Worm (Caenorhabditis elegans): ENCODE data around the gene Y54E2A.10.

- TF ChIP-seq dpl-1 (GFP tag; optimal IDR thresholded peaks at IDR 0.05) = no peak
- TF ChIP-seq pag-3 (tag; optimal IDR thresholded peaks at IDR 0.05; ENCODE audit: borderline replicate concordance, insufficient read depth) = no peak
- TF ChIP-seq lin-14 (GFP tag; optimal IDR thresholded peaks at IDR 0.05) = no peak
- no peak for TF ChIP-seq C04F5.9 (tag; optimal IDR thresholded peaks at IDR 0.05)
- no peak for TF ChIP-seq nhr-11 (tag; optimal IDR thresholded peaks at IDR 0.05)
- no peak for TF ChIP-seq nhr-28 (tag; optimal IDR thresholded peaks at IDR 0.05)
- no peak for TF ChIP-seq nhr-76 (tag; optimal IDR thresholded peaks at IDR 0.05)
- TF ChIP-seq lsy-2 (tag; optimal IDR thresholded peaks at IDR 0.05) = no peak
- TF ChIP-seq skn-1 (tag; optimal IDR thresholded peaks at IDR 0.05) = no peak
- no peak for TF ChIP-seq isw-1 (GFP tag; IDR thresholded peaks at IDR 0.05)
- TF ChIP-seq fos-1 (tag; optimal IDR thresholded peaks at IDR 0.05) = no peak
- TF ChIP-seq elt-2 (tag; optimal IDR thresholded peaks at IDR 0.05) = no peak
Observed at ce11 chrII:14792470-14792869, 1.6 kb downstream of the Y54E2A.10 start.
